Worm (Caenorhabditis elegans) whole organism, L1 larva: ENCODE results near the gene bath-37.

Source experiments
- C34B4.2 ChIP-seq: sonication (generic microtip); optimal IDR thresholded peaks from 2 replicates; lab custom pipeline; 2017; ENCODE audit warnings: mild to moderate bottlenecking, missing genetic modification characterization, missing compliant biosample characterization
- F16B12.6 ChIP-seq: fragments of 150-350 bp; optimal IDR thresholded peaks from 2 replicates; lab custom pipeline; 2014; ENCODE audit warnings: missing biosample characterization, missing genetic modification characterization
- alr-1 ChIP-seq: fragments of 200-800 bp; sonication (Bioruptor generic); optimal IDR thresholded peaks from 2 replicates; lab custom pipeline; 2018; ENCODE audit warnings: borderline replicate concordance, mild to moderate bottlenecking, missing genetic modification characterization, missing compliant biosample characterization
- aly-2 ChIP-seq: fragments of 150-350 bp; optimal IDR thresholded peaks from 2 replicates; lab custom pipeline; 2014; ENCODE audit warnings: missing biosample characterization, missing genetic modification characterization
- blmp-1 ChIP-seq: fragments of 150-350 bp; optimal IDR thresholded peaks from 2 replicates; lab custom pipeline; 2014; ENCODE audit warnings: missing biosample characterization, missing genetic modification characterization
- ceh-8 ChIP-seq: fragments of 200-800 bp; sonication (Bioruptor generic); optimal IDR thresholded peaks from 2 replicates; lab custom pipeline; 2018; ENCODE audit warnings: mild to moderate bottlenecking, missing genetic modification characterization, moderate library complexity, missing compliant biosample characterization
- ceh-90 ChIP-seq: sonication (generic microtip); optimal IDR thresholded peaks from 2 replicates; lab custom pipeline; 2016; ENCODE audit warnings: missing genetic modification characterization, missing compliant biosample characterization
- ces-1 ChIP-seq: fragments of 150-350 bp; optimal IDR thresholded peaks from 2 replicates; lab custom pipeline; 2014; ENCODE audit warnings: missing biosample characterization, missing genetic modification reagents, missing genetic modification characterization
- dpl-1 ChIP-seq, 3 experiments: fragments of 150-350 bp in 2 of 3; sonication (generic microtip) in 1 of 3; optimal IDR thresholded peaks; 2 replicates each; lab custom pipeline; 2014 to 2017; ENCODE audit warnings: missing biosample characterization in 3 of 3, missing genetic modification characterization in 3 of 3, missing genetic modification reagents in 3 of 3
- efl-3 ChIP-seq: fragments of 200-800 bp; sonication (Bioruptor generic); optimal IDR thresholded peaks from 2 replicates; lab custom pipeline; 2018; ENCODE audit warnings: mild to moderate bottlenecking, missing genetic modification characterization, missing compliant biosample characterization
- elt-2 ChIP-seq: sonication (generic microtip); optimal IDR thresholded peaks from 2 replicates; lab custom pipeline; 2016; ENCODE audit warnings: missing genetic modification characterization, mild to moderate bottlenecking, inconsistent platforms, missing compliant biosample characterization, missing genetic modification reagents
- hlh-4 ChIP-seq: sonication (generic microtip); optimal IDR thresholded peaks from 2 replicates; lab custom pipeline; 2016; ENCODE audit warnings: mild to moderate bottlenecking, missing genetic modification characterization, missing compliant biosample characterization
- lin-14 ChIP-seq: fragments of 200-800 bp; sonication (Bioruptor generic); optimal IDR thresholded peaks from 2 replicates; lab custom pipeline; 2018; ENCODE audit warnings: mild to moderate bottlenecking, missing genetic modification characterization, moderate library complexity, missing compliant biosample characterization
- lin-35 ChIP-seq, 2 experiments: fragments of 150-350 bp; optimal IDR thresholded peaks; 2 replicates each; lab custom pipeline; 2014; ENCODE audit warnings: missing biosample characterization in 2 of 2, missing genetic modification characterization in 2 of 2, missing genetic modification reagents in 2 of 2
- lin-39 ChIP-seq: fragments of 150-350 bp; optimal IDR thresholded peaks from 2 replicates; lab custom pipeline; 2014; ENCODE audit warnings: missing biosample characterization, missing genetic modification reagents, missing genetic modification characterization
- mdl-1 ChIP-seq, 2 experiments: fragments of 150-350 bp; optimal IDR thresholded peaks; 2 replicates each; lab custom pipeline; 2014 to 2017; ENCODE audit warnings: missing biosample characterization in 2 of 2, missing genetic modification characterization in 2 of 2, inconsistent platforms in 1 of 2
- mep-1 ChIP-seq: fragments of 150-350 bp; optimal IDR thresholded peaks from 2 replicates; lab custom pipeline; 2014; ENCODE audit warnings: missing biosample characterization, missing genetic modification characterization
- nhr-20 ChIP-seq: sonication (generic microtip); optimal IDR thresholded peaks from 2 replicates; lab custom pipeline; 2016; ENCODE audit warnings: mild to moderate bottlenecking, missing genetic modification characterization, missing compliant biosample characterization
- nhr-28 ChIP-seq: fragments of 150-350 bp; optimal IDR thresholded peaks from 2 replicates; lab custom pipeline; 2014; ENCODE audit warnings: missing biosample characterization, missing genetic modification characterization
- nhr-71 ChIP-seq: sonication (generic microtip); optimal IDR thresholded peaks from 2 replicates; lab custom pipeline; 2016; ENCODE audit warnings: mild to moderate bottlenecking, missing genetic modification characterization, moderate library complexity, missing compliant biosample characterization
- nhr-84 ChIP-seq: sonication (generic microtip); optimal IDR thresholded peaks from 2 replicates; lab custom pipeline; 2017; ENCODE audit warnings: missing biosample characterization, missing genetic modification characterization
- pag-3 ChIP-seq: sonication (generic microtip); optimal IDR thresholded peaks from 2 replicates; lab custom pipeline; 2017; ENCODE audit warnings: missing genetic modification characterization, mild to moderate bottlenecking, missing compliant biosample characterization, antibody characterized with exemption, borderline replicate concordance; ENCODE audit not compliant: insufficient read depth
- pax-3 ChIP-seq: fragments of 200-800 bp; sonication (Bioruptor generic); optimal IDR thresholded peaks from 2 replicates; lab custom pipeline; 2018; ENCODE audit warnings: mild to moderate bottlenecking, missing genetic modification characterization, moderate library complexity, missing compliant biosample characterization
- rnt-1 ChIP-seq: sonication (generic microtip); optimal IDR thresholded peaks from 2 replicates; lab custom pipeline; 2016; ENCODE audit warnings: mild to moderate bottlenecking, missing genetic modification characterization, moderate library complexity, missing compliant biosample characterization
- skn-1 ChIP-seq: fragments of 150-350 bp; optimal IDR thresholded peaks from 2 replicates; lab custom pipeline; 2014; ENCODE audit warnings: missing biosample characterization, missing genetic modification characterization
- snpc-4 ChIP-seq: fragments of 150-350 bp; optimal IDR thresholded peaks from 2 replicates; lab custom pipeline; 2014; ENCODE audit warnings: missing biosample characterization, missing genetic modification characterization
- snu-23 ChIP-seq: sonication (generic microtip); optimal IDR thresholded peaks from 2 replicates; lab custom pipeline; 2016; ENCODE audit warnings: missing genetic modification characterization, missing compliant biosample characterization
- tlp-1 ChIP-seq: fragments of 150-350 bp; optimal IDR thresholded peaks from 2 replicates; lab custom pipeline; 2014; ENCODE audit warnings: missing biosample characterization, missing genetic modification characterization
- unc-62 ChIP-seq: fragments of 150-350 bp; optimal IDR thresholded peaks from 2 replicates; lab custom pipeline; 2014; ENCODE audit warnings: missing biosample characterization, missing genetic modification reagents, missing genetic modification characterization
- unc-86 ChIP-seq: sonication (generic microtip); optimal IDR thresholded peaks from 2 replicates; lab custom pipeline; 2016; ENCODE audit warnings: missing genetic modification characterization, missing compliant biosample characterization
- unc-98 ChIP-seq: fragments of 200-800 bp; sonication (Bioruptor generic); IDR thresholded peaks from 2 replicates; pipeline ENCODE4 v1.3.6; 2022; ENCODE audit warnings: missing genetic modification characterization, missing compliant biosample characterization
- xbp-1 ChIP-seq: sonication (generic microtip); optimal IDR thresholded peaks from 2 replicates; lab custom pipeline; 2016; ENCODE audit warnings: missing genetic modification characterization, missing compliant biosample characterization
- zip-4 ChIP-seq: fragments of 200-800 bp; sonication (Bioruptor generic); optimal IDR thresholded peaks from 2 replicates; lab custom pipeline; 2018; ENCODE audit warnings: mild to moderate bottlenecking, missing genetic modification characterization, moderate library complexity, missing compliant biosample characterization
- ztf-11 ChIP-seq, 2 experiments: sonication (generic microtip); optimal IDR thresholded peaks; 2 replicates each; lab custom pipeline; 2016 to 2017; ENCODE audit warnings: missing genetic modification characterization in 2 of 2, missing biosample characterization in 1 of 2, missing compliant biosample characterization in 1 of 2

The bath-37 gene

DNA sequence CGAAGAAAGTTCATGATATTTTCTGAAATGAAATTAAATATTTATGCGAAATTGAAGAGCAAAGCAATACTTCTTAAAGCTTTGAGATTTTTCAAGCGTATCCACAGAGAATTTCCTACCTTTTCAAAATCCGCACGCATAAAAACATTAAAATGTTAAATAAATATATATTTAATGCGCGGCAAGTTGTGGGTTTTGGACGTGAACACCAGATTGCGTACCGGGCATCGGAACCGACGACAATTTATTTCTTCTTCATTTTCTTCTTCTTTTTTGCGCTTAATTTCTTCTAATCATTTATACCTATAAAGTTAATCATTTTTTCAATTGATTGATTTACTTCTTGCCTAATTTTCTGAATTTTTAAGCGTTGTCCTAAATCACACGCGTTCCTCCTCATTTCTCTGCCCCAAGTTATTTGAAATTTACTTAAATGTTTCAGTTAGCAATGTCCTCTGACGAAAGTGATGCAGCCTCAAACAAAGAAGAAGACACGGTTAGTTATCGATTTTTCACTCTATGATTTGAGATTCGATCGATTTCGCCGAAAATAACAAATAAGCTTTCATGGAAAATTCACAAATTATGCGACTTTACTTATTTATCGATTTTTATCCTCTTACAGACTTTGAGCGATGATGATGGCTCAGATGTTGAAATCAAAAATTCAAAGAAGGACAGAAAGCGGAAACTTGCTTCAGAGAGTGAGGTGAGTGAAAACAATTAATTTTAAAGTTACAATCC, 17.5 kb upstream of the bath-37 start, which contains the start of the genes bre-5 and spt-5 (continued):
- TF ChIP-seq alr-1 (tag; lab: Kevin White, UChicago) (no peak), ztf-11 (tag; optimal IDR thresholded peaks at IDR 0.05; lab: Kevin White, UChicago) (no peak), lin-39 (no peak), F16B12.6 (tag; lab: Kevin White, UChicago) (peak; percentile 85), unc-98 (GFP tag; lab: Robert Waterston, UW) (no peak)
- TF ChIP-seq, all 84 proteins: peak for 16

DNA sequence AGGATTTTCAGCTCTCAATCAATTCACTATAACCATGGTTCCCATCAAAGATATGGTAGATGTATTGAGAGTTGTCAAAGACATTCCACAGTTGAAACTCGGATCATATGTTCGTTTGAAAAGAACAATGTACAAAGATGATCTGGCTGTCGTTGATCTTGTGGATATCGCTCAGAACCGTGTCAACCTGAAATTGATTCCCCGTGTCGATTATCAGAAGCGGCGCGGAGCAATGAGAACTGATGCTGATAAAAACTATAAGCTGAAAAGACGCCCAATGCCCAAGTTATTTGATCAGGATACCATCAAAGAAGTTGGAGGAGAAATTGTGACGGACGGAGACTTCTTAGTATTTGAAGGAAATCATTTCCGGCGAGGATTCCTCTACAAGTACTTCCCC, 16.2 kb upstream of the bath-37 start:
- TF ChIP-seq unc-62 (GFP tag; lab: Kevin White, UChicago): no peak
- no peak for TF ChIP-seq rnt-1 (tag; lab: Kevin White, UChicago)
- no peak for TF ChIP-seq mdl-1 (tag; optimal IDR thresholded peaks at IDR 0.05; lab: Kevin White, UChicago)
- TF ChIP-seq snu-23: no peak
- no peak for TF ChIP-seq xbp-1 (tag; lab: Kevin White, UChicago)
- TF ChIP-seq lin-35 (GFP tag; optimal IDR thresholded peaks at IDR 0.05; lab: Kevin White, UChicago): no peak

DNA sequence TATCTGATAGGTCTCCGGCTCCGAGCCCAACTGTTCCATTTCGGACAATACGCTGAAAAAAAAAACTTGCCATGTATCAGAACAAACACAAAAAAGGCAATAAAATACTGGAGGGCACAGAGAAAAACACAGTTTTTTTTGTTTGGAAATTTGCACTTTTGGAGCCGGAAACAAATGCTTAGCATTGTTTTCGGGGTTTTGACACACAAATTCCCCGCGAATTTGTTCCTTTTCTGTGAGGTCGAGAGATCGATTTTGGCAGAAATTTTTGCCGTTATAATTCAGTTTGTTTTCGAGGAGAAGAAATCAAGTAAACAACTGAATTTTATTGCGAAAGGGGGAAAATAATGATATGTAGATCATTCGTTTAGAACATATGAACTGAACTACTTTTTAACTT, 12.1 kb upstream of the bath-37 start, which contains the start of gene K08E4.2:
Gene K08E4.2, minus strand, starts transcription at position 54 of the 400 bp plus-strand sequence.
- TF ChIP-seq dpl-1 (GFP tag; optimal IDR thresholded peaks at IDR 0.05; lab: Kevin White, UChicago) (no peak), ztf-11 (tag; optimal IDR thresholded peaks at IDR 0.05; lab: Kevin White, UChicago) (no peak), efl-3 (no peak), nhr-84 (tag; lab: Kevin White, UChicago) (no peak), nhr-20 (no peak), lin-39 (no peak), aly-2 (no peak), ces-1 (GFP tag; lab: Kevin White, UChicago) (no peak), blmp-1 (no peak), rnt-1 (tag; lab: Kevin White, UChicago) (no peak), elt-2 (tag; lab: Kevin White, UChicago) (no peak), skn-1 (tag; lab: Kevin White, UChicago) (no peak), ceh-8 (GFP tag; lab: Kevin White, UChicago) (no peak), zip-4 (GFP tag; lab: Kevin White, UChicago) (no peak), pax-3 (tag; lab: Kevin White, UChicago) (no peak), snpc-4 (tag; lab: Kevin White, UChicago) (no peak), unc-98 (GFP tag; lab: Robert Waterston, UW) (no peak), C34B4.2 (tag; lab: Kevin White, UChicago) (no peak), hlh-4 (tag; lab: Kevin White, UChicago) (no peak), mep-1 (tag; lab: Kevin White, UChicago) (no peak)

DNA sequence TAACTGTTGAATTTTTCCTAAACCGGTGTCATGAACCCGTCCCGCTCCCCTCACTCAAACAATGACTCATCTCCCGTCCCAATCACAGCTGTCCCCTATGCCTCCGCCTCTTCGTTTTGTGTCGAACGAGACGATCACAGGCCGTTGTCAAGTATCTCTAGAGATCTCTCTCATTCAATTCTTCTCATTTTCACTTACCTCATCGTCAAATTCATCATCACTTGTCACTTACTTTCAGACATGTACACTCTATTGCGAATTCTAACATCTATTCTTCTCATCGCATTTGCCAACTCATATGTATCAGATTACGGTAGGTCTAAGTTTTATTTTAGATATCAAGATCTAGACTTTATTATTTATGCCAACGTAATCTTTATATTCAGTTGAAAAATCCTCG, 11.2 kb upstream of the bath-37 start, which contains the start of gene K08E4.3:
Gene K08E4.3, plus strand, starts transcription at position 235 of the 400 bp plus-strand sequence.
- no peak for TF ChIP-seq nhr-71
- TF ChIP-seq mdl-1 (tag; optimal IDR thresholded peaks at IDR 0.05; lab: Kevin White, UChicago): no peak
- peak; percentile 26 for TF ChIP-seq lin-14 (GFP tag; lab: Kevin White, UChicago)
- no peak for TF ChIP-seq ceh-90 (tag; lab: Kevin White, UChicago)
- TF ChIP-seq alr-1 (tag; lab: Kevin White, UChicago): no peak
- no peak for TF ChIP-seq pag-3 (tag; lab: Kevin White, UChicago)

DNA sequence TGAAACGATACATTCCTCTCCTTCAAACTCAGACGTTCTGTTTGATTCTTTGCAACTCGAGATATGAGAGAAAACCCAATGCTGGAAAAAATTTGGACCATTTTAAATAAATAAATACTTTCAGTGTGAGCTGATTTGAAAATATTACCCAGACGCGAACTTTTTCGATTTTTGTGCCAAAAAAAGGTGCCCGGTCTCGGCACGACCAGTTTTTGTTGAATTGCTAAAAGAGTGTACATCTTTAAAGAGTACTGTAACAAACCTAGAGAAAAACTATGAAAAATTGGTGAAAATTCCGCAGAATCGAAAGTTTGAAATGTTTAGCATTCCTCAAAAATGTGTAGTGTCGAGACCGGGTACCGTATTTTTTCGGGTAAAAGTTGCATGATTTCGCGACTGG, 7.5 kb upstream of the bath-37 start, which contains the start of gene K08E4.8:
Gene K08E4.8, minus strand, starts transcription at position 101 of the 400 bp plus-strand sequence.
- TF ChIP-seq snpc-4 (tag; lab: Kevin White, UChicago) (no peak), ceh-8 (GFP tag; lab: Kevin White, UChicago) (no peak), unc-86 (tag; lab: Kevin White, UChicago) (no peak), lin-39 (no peak), tlp-1 (tag; lab: Kevin White, UChicago) (no peak), alr-1 (tag; lab: Kevin White, UChicago) (no peak), dpl-1 (GFP tag; optimal IDR thresholded peaks at IDR 0.05; lab: Kevin White, UChicago) (no peak), nhr-28 (tag; lab: Kevin White, UChicago) (no peak)
- TF ChIP-seq, all 84 proteins: peak for 0
